Worm (Caenorhabditis elegans): ENCODE measurements around the gene rpap-2.

DNA sequence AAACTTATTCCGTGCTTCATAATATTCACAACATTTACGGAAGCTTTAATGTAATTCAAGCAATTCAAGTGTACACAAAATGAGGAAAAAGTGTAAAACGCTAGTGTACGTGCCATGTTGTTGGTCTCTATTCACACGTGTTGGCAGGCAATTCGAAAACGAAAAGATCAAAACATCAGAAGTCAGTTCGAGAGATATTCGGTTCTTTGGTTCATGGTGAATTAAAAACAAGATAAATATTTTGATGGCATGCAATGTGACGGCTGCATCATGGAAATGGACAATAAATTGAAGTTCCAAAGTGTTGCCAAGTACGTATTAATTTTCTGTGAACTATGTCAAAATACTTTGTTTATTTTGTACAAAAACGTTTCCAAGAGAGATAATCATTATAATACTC is 45.7 kb upstream of the rpap-2 start:
- TF ChIP-seq daf-8 (GFP tag; IDR thresholded peaks at IDR 0.05): no peak
- TF ChIP-seq snpc-4 (tag; optimal IDR thresholded peaks at IDR 0.05): no peak
- no peak for TF ChIP-seq ama-1 (optimal IDR thresholded peaks at IDR 0.05)
- TF ChIP-seq nhr-237 (tag; optimal IDR thresholded peaks at IDR 0.05): no peak
- no peak for TF ChIP-seq F26F4.8 (GFP tag; conservative IDR thresholded peaks at IDR 0.05)
- TF ChIP-seq sdz-12 (GFP tag; optimal IDR thresholded peaks at IDR 0.05): no peak
- no peak for TF ChIP-seq aly-2 (tag; optimal IDR thresholded peaks at IDR 0.05)
- no peak for TF ChIP-seq R02D3.7 (tag; optimal IDR thresholded peaks at IDR 0.05)
- TF ChIP-seq mdl-1 (tag; optimal IDR thresholded peaks at IDR 0.05): peak in 1 of 2 experiments; percentile 71
- no peak for TF ChIP-seq unc-130 (GFP tag; optimal IDR thresholded peaks at IDR 0.05)
- TF ChIP-seq mep-1 (tag; optimal IDR thresholded peaks at IDR 0.05): no peak
